Fruit fly (Drosophila melanogaster): ENCODE results near the gene lsn.

Gene lsn

dm6 chr3R:21853618-21854573, 11.1 kb upstream of the lsn start (continued):
- TF ChIP-seq crp (GFP tag; optimal IDR thresholded peaks at IDR 0.05) (no peak), tio (GFP tag; optimal IDR thresholded peaks at IDR 0.05) (no peak), toy (GFP tag; IDR thresholded peaks at IDR 0.05) (no peak), CG6813 (GFP tag; optimal IDR thresholded peaks at IDR 0.05) (peak; percentile 12), CG1233 (GFP tag; optimal IDR thresholded peaks at IDR 0.05) (no peak), CG18619 (GFP tag; optimal IDR thresholded peaks at IDR 0.05) (peak; percentile 2), Hmr (GFP tag; optimal IDR thresholded peaks at IDR 0.05) (no peak), lilli (GFP tag; optimal IDR thresholded peaks at IDR 0.05) (no peak), CG11398 (GFP tag; optimal IDR thresholded peaks at IDR 0.05) (no peak), tgo (GFP tag; IDR thresholded peaks at IDR 0.05) (no peak), cg (GFP tag; optimal IDR thresholded peaks at IDR 0.05) (peak; percentile 96), fd96Cb (tag; optimal IDR thresholded peaks at IDR 0.05) (no peak), gsb (GFP tag; IDR thresholded peaks at IDR 0.05) (no peak), rib (GFP tag; IDR thresholded peaks at IDR 0.05) (peak; percentile 79; the same call in 1 of the 2 replicates), CG17359 (tag; optimal IDR thresholded peaks at IDR 0.05) (peak; percentile 80), D19B (GFP tag; optimal IDR thresholded peaks at IDR 0.05) (peak; percentile 7), NC2α (GFP tag; optimal IDR thresholded peaks at IDR 0.05) (no peak), Max (GFP tag; optimal IDR thresholded peaks at IDR 0.05) (no peak), CG4617 (GFP tag; optimal IDR thresholded peaks at IDR 0.05; ENCODE audit: borderline replicate concordance) (no peak), CG34224 (GFP tag; IDR thresholded peaks at IDR 0.05; ENCODE audit: partially characterized antibody) (peak; percentile 55; the same call in 1 of the 3 replicates), Trl (optimal IDR thresholded peaks at IDR 0.05) (peak; percentile 95 to 98), Trl (GFP tag; optimal IDR thresholded peaks at IDR 0.05) (peak; percentile 63), Dll (GFP tag; IDR thresholded peaks at IDR 0.05; ENCODE audit: partially characterized antibody) (no peak), GATAe (GFP tag; conservative IDR thresholded peaks at IDR 0.05) (no peak; the same call in 1 of the 2 replicates), CrebB (tag; optimal IDR thresholded peaks at IDR 0.05) (peak; percentile 24), Hey (tag; optimal IDR thresholded peaks at IDR 0.05) (peak; percentile 53), Hand (GFP tag; optimal IDR thresholded peaks at IDR 0.05) (no peak), CkIIα-i1 (GFP tag; IDR thresholded peaks at IDR 0.05) (no peak), CG9727 (GFP tag; optimal IDR thresholded peaks at IDR 0.05) (no peak), ssp (GFP tag; IDR thresholded peaks at IDR 0.05) (no peak), NfI (GFP tag; optimal IDR thresholded peaks at IDR 0.05) (no peak), pros (GFP tag; optimal IDR thresholded peaks at IDR 0.05) (peak; percentile 78), CG2889 (GFP tag; IDR thresholded peaks at IDR 0.05) (no peak), ERR (GFP tag; optimal IDR thresholded peaks at IDR 0.05) (peak; percentile 86), HLH3B (GFP tag; IDR thresholded peaks at IDR 0.05) (no peak), CG2712 (tag; optimal IDR thresholded peaks at IDR 0.05) (no peak), maf-S (GFP tag; optimal IDR thresholded peaks at IDR 0.05) (no peak), dimm (GFP tag; IDR thresholded peaks at IDR 0.05) (no peak), CG7372 (GFP tag; IDR thresholded peaks at IDR 0.05) (no peak), Gug (GFP tag; IDR thresholded peaks at IDR 0.05) (no peak), CG4820 (GFP tag; optimal IDR thresholded peaks at IDR 0.05) (no peak), gcm2 (GFP tag; optimal IDR thresholded peaks at IDR 0.05) (no peak), salm (tag; optimal IDR thresholded peaks at IDR 0.05) (no peak), Lhr (GFP tag; optimal IDR thresholded peaks at IDR 0.05) (no peak), CG5953 (GFP tag; IDR thresholded peaks at IDR 0.05) (no peak), lmd (GFP tag; IDR thresholded peaks at IDR 0.05) (no peak), Tbp (GFP tag; optimal IDR thresholded peaks at IDR 0.05) (no peak), CG12299 (tag; optimal IDR thresholded peaks at IDR 0.05) (no peak), Nf-YC (tag; optimal IDR thresholded peaks at IDR 0.05) (no peak)
